Worm (Caenorhabditis elegans) whole organism, L4 larva: ENCODE results near the gene K10D2.5.
A peak's percentile ranks its signal among the peaks of the same experiment; 100 is the strongest.

Source experiments
- F10B5.3 ChIP-seq: sonication (generic microtip); optimal IDR thresholded peaks from 2 replicates; lab custom pipeline; 2016; ENCODE audit warnings: mild to moderate bottlenecking, missing genetic modification characterization, missing compliant biosample characterization
- R02D3.7 ChIP-seq: fragments of 150-350 bp; sonication (generic microtip); optimal IDR thresholded peaks from 3 replicates; lab custom pipeline; 2014; ENCODE audit warnings: missing biosample characterization, missing genetic modification characterization
- T20F7.1 ChIP-seq: fragments of 200-800 bp; sonication (Bioruptor generic); optimal IDR thresholded peaks from 2 replicates; lab custom pipeline; 2018; ENCODE audit warnings: mild to moderate bottlenecking, missing genetic modification characterization, missing compliant biosample characterization
- T26A8.4 ChIP-seq: fragments of 200-800 bp; sonication (Bioruptor generic); IDR thresholded peaks from 2 replicates; pipeline ENCODE4 v1.3.6; 2022; ENCODE audit warnings: missing genetic modification characterization, missing compliant biosample characterization
- ZK546.5 ChIP-seq, 2 experiments: sonication (generic microtip); optimal IDR thresholded peaks; 2 replicates each; lab custom pipeline; 2017; ENCODE audit warnings: missing biosample characterization in 2 of 2, missing genetic modification characterization in 2 of 2
- aha-1 ChIP-seq: fragments of 150-350 bp; peaks from one replicate; lab custom pipeline; 2014; ENCODE audit warnings: missing biosample characterization, missing genetic modification characterization
- aly-2 ChIP-seq: sonication (generic microtip); optimal IDR thresholded peaks from 2 replicates; lab custom pipeline; 2018; ENCODE audit warnings: missing biosample characterization, missing genetic modification characterization
- ceh-28 ChIP-seq: fragments of 150-350 bp; optimal IDR thresholded peaks from 2 replicates; lab custom pipeline; 2014; ENCODE audit warnings: missing biosample characterization, missing genetic modification reagents, missing genetic modification characterization
- ceh-32 ChIP-seq: sonication (generic microtip); optimal IDR thresholded peaks from 2 replicates; lab custom pipeline; 2016; ENCODE audit warnings: mild to moderate bottlenecking, missing genetic modification characterization, missing compliant biosample characterization; ENCODE audit not compliant: poor library complexity
- ceh-82 ChIP-seq: sonication (generic microtip); optimal IDR thresholded peaks from 2 replicates; lab custom pipeline; 2017; ENCODE audit warnings: missing biosample characterization, missing genetic modification characterization
- cey-2 ChIP-seq: sonication (generic microtip); optimal IDR thresholded peaks from 3 replicates; lab custom pipeline; 2017; ENCODE audit warnings: missing genetic modification characterization, mild to moderate bottlenecking, missing compliant biosample characterization, antibody characterized with exemption, borderline replicate concordance; ENCODE audit not compliant: insufficient read depth
- ctbp-1 ChIP-seq: fragments of 200-800 bp; sonication (Bioruptor generic); IDR thresholded peaks from 2 replicates; pipeline ENCODE4 v1.3.6; 2022; ENCODE audit warnings: missing genetic modification reagents, missing genetic modification characterization, missing compliant biosample characterization
- daf-16 ChIP-seq, 3 experiments: sonication (generic microtip); optimal IDR thresholded peaks; 2 replicates each; lab custom pipeline; 2016 to 2017; ENCODE audit warnings: missing genetic modification characterization in 3 of 3, missing genetic modification reagents in 3 of 3, mild to moderate bottlenecking in 2 of 3, missing compliant biosample characterization in 2 of 3, missing biosample characterization in 1 of 3, moderate library complexity in 1 of 3
- dmd-6 ChIP-seq: fragments of 200-800 bp; sonication (Bioruptor generic); IDR thresholded peaks from 2 replicates; pipeline ENCODE4 v1.3.6; 2022; ENCODE audit warnings: missing genetic modification reagents, missing genetic modification characterization, missing compliant biosample characterization
- dmd-8 ChIP-seq: fragments of 200-800 bp; sonication (Bioruptor generic); IDR thresholded peaks from 2 replicates; pipeline ENCODE4 v1.3.6; 2022; ENCODE audit warnings: missing genetic modification characterization, missing compliant biosample characterization
- dmd-9 ChIP-seq: fragments of 200-800 bp; sonication (Bioruptor generic); IDR thresholded peaks from 2 replicates; pipeline ENCODE4 v1.3.6; 2022; ENCODE audit warnings: missing genetic modification reagents, missing genetic modification characterization, missing compliant biosample characterization
- dve-1 ChIP-seq: sonication (generic microtip); optimal IDR thresholded peaks from 2 replicates; lab custom pipeline; 2017; ENCODE audit warnings: antibody characterized with exemption, mild to moderate bottlenecking, missing genetic modification characterization, missing compliant biosample characterization; ENCODE audit not compliant: insufficient read depth
- gei-8 ChIP-seq: fragments of 200-800 bp; sonication (Bioruptor generic); optimal IDR thresholded peaks from 2 replicates; lab custom pipeline; 2018; ENCODE audit warnings: mild to moderate bottlenecking, missing genetic modification characterization, missing compliant biosample characterization
- hif-1 ChIP-seq, 2 experiments: sonication (generic microtip); optimal IDR thresholded peaks; 2 replicates each; lab custom pipeline; 2016 to 2017; ENCODE audit warnings: missing compliant biosample characterization in 2 of 2, missing genetic modification characterization in 2 of 2, missing genetic modification reagents in 2 of 2, missing genotype in 2 of 2, mild to moderate bottlenecking in 1 of 2
- hlh-30 ChIP-seq: sonication (generic microtip); optimal IDR thresholded peaks from 2 replicates; lab custom pipeline; 2017; ENCODE audit warnings: antibody characterized with exemption, mild to moderate bottlenecking, missing genetic modification characterization, missing compliant biosample characterization; ENCODE audit not compliant: insufficient read depth
- jun-1 ChIP-seq: fragments of 150-350 bp; optimal IDR thresholded peaks from 2 replicates; lab custom pipeline; 2014; ENCODE audit warnings: missing biosample characterization, missing genetic modification reagents, missing genetic modification characterization
- lim-7 ChIP-seq: fragments of 200-800 bp; sonication (Bioruptor generic); IDR thresholded peaks from 2 replicates; pipeline ENCODE4 v1.3.6; 2022; ENCODE audit warnings: missing genetic modification characterization, missing compliant biosample characterization
- lin-1 ChIP-seq: fragments of 200-800 bp; sonication (Bioruptor generic); IDR thresholded peaks from 2 replicates; pipeline ENCODE4 v1.3.6; 2022; ENCODE audit warnings: missing genetic modification reagents, missing genetic modification characterization, missing compliant biosample characterization
- lsy-2 ChIP-seq, 2 experiments: fragments of 150-350 bp in 1 of 2; sonication (generic microtip) in 1 of 2; optimal IDR thresholded peaks; 2 replicates each; lab custom pipeline; 2014 to 2017; ENCODE audit warnings: missing biosample characterization in 2 of 2, missing genetic modification characterization in 2 of 2
- madf-5 ChIP-seq, 2 experiments: fragments of 200-800 bp; sonication (Bioruptor generic); IDR thresholded peaks; 2 replicates each; pipeline ENCODE4 v1.3.6; 2022; ENCODE audit warnings: missing compliant biosample characterization in 2 of 2, missing genetic modification characterization in 2 of 2
- madf-9 ChIP-seq: fragments of 200-800 bp; sonication (Bioruptor generic); conservative IDR thresholded peaks from 2 replicates; pipeline ENCODE4 v1.3.6; 2022; ENCODE audit warnings: missing genetic modification reagents, missing genetic modification characterization, missing compliant biosample characterization
- mdl-1 ChIP-seq, 2 experiments: fragments of 150-350 bp in 1 of 2; sonication (generic microtip) in 1 of 2; optimal IDR thresholded peaks; 2 replicates each; lab custom pipeline; 2014 to 2017; ENCODE audit warnings: missing biosample characterization in 2 of 2, missing genetic modification characterization in 2 of 2
- mep-1 ChIP-seq: fragments of 150-350 bp; sonication (generic microtip); optimal IDR thresholded peaks from 3 replicates; lab custom pipeline; 2014; ENCODE audit warnings: missing biosample characterization, missing genetic modification characterization
- nhr-28 ChIP-seq: fragments of 150-350 bp; optimal IDR thresholded peaks from 2 replicates; lab custom pipeline; 2014; ENCODE audit warnings: missing biosample characterization, missing genetic modification characterization
- nhr-41 ChIP-seq: fragments of 200-800 bp; sonication (Bioruptor generic); IDR thresholded peaks from 2 replicates; pipeline ENCODE4 v1.3.6; 2022; ENCODE audit warnings: missing genetic modification reagents, missing genetic modification characterization, missing compliant biosample characterization
- nhr-6 ChIP-seq: fragments of 150-350 bp; optimal IDR thresholded peaks from 2 replicates; lab custom pipeline; 2014; ENCODE audit warnings: missing biosample characterization, missing genetic modification characterization
- nhr-76 ChIP-seq: fragments of 150-350 bp; optimal IDR thresholded peaks from 2 replicates; lab custom pipeline; 2014; ENCODE audit warnings: missing biosample characterization, missing genetic modification characterization
- nhr-77 ChIP-seq: fragments of 150-350 bp; optimal IDR thresholded peaks from 2 replicates; lab custom pipeline; 2014; ENCODE audit warnings: missing biosample characterization, missing genetic modification characterization
- php-3 ChIP-seq: fragments of 200-800 bp; sonication (Bioruptor generic); IDR thresholded peaks from 2 replicates; pipeline ENCODE4 v1.3.6; 2022; ENCODE audit warnings: missing genetic modification reagents, missing genetic modification characterization, missing compliant biosample characterization
- pqm-1 ChIP-seq: sonication (generic microtip); optimal IDR thresholded peaks from 2 replicates; lab custom pipeline; 2017; ENCODE audit warnings: missing biosample characterization, missing genetic modification characterization
- rbr-2 ChIP-seq: sonication (generic microtip); optimal IDR thresholded peaks from 2 replicates; lab custom pipeline; 2016; ENCODE audit warnings: missing genotype, missing genetic modification characterization, missing compliant biosample characterization
- snpc-1.2 ChIP-seq: fragments of 200-800 bp; sonication (Bioruptor generic); IDR thresholded peaks from 2 replicates; pipeline ENCODE4 v1.3.6; 2022; ENCODE audit warnings: missing genetic modification reagents, missing genetic modification characterization, missing compliant biosample characterization
- tra-1 ChIP-seq: fragments of 200-800 bp; sonication (Bioruptor generic); IDR thresholded peaks from 2 replicates; pipeline ENCODE4 v1.3.6; 2022; ENCODE audit warnings: missing genetic modification reagents, missing genetic modification characterization, missing compliant biosample characterization
- unc-130 ChIP-seq: sonication (generic microtip); optimal IDR thresholded peaks from 2 replicates; lab custom pipeline; 2016; ENCODE audit warnings: missing genetic modification reagents, missing genetic modification characterization, missing compliant biosample characterization
- unc-62 ChIP-seq, 3 experiments: fragments of 150-350 bp in 1 of 3; sonication (generic microtip); optimal IDR thresholded peaks in 2 of 3; peaks in 1 of 3; 1 replicate in 1 of 3; 2 replicates in 2 of 3; lab custom pipeline; 2014 to 2017; ENCODE audit warnings: missing biosample characterization in 3 of 3, missing genetic modification characterization in 3 of 3, missing genetic modification reagents in 3 of 3, missing genotype in 1 of 3
- zag-1 ChIP-seq: fragments of 150-350 bp; optimal IDR thresholded peaks from 2 replicates; lab custom pipeline; 2014; ENCODE audit warnings: missing biosample characterization, missing genetic modification characterization
- zip-11 ChIP-seq: fragments of 200-800 bp; sonication (Bioruptor generic); IDR thresholded peaks from 2 replicates; pipeline ENCODE4 v1.3.6; 2022; ENCODE audit warnings: missing genetic modification characterization, missing compliant biosample characterization
- ztf-11 ChIP-seq: fragments of 150-350 bp; optimal IDR thresholded peaks from 2 replicates; lab custom pipeline; 2014; ENCODE audit warnings: missing biosample characterization, missing genetic modification characterization
- ztf-7 ChIP-seq: fragments of 150-350 bp; optimal IDR thresholded peaks from 2 replicates; lab custom pipeline; 2014; ENCODE audit warnings: missing biosample characterization, missing genetic modification characterization

K10D2.5 gene

DNA sequence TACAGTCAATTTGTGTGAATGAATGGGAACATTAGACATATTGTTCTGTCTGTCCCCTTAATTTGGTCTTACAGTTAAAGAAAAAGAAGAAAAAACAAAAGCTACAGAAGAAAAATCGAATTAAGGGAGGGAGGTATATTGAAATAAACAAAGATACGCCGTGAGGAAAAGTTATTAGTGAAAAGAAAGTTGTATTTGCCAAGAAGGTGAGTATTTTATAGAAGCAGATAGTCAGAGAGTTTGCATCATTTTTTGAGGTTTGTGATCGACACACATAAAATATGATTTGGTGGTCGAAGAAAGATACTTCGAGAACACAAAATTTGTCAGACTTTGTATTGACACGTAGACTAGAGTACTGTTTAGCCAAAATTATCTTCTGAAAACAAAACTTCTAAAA, 27.8 kb downstream of the K10D2.5 start:
- no peak for TF ChIP-seq ceh-28
- peak; percentile 8 for TF ChIP-seq mep-1 (tag; lab: Kevin White, UChicago)
- no peak for TF ChIP-seq jun-1 (tag; lab: Kevin White, UChicago)
- no peak for TF ChIP-seq rbr-2 (tag; lab: Kevin White, UChicago)
- TF ChIP-seq nhr-6 (tag; lab: Kevin White, UChicago): no peak
- peak; percentile 75 for TF ChIP-seq pqm-1
- peak in 1 of 2 experiments; percentile 28 for TF ChIP-seq lsy-2 (tag; optimal IDR thresholded peaks at IDR 0.05; lab: Kevin White, UChicago)
- no peak for TF ChIP-seq nhr-76 (tag; lab: Kevin White, UChicago)
- peak in 1 of 2 experiments; percentile 38 for TF ChIP-seq unc-62 (GFP tag; optimal IDR thresholded peaks at IDR 0.05 in 1 of 2; lab: Kevin White, UChicago)
- no peak for TF ChIP-seq unc-62 (tag; optimal IDR thresholded peaks at IDR 0.05; lab: Kevin White, UChicago)
- TF ChIP-seq snpc-1.2 (GFP tag; lab: Robert Waterston, UW): no peak
- TF ChIP-seq zip-11 (GFP tag; lab: Robert Waterston, UW): no peak
- peak; percentile 71 for TF ChIP-seq nhr-77
- TF ChIP-seq dmd-6 (GFP tag; lab: Robert Waterston, UW): peak; percentile 34; the same call in 1 of the 2 replicates
- TF ChIP-seq mdl-1 (tag; optimal IDR thresholded peaks at IDR 0.05; lab: Kevin White, UChicago): no peak
- no peak for TF ChIP-seq daf-16 (GFP tag; optimal IDR thresholded peaks at IDR 0.05; lab: Kevin White, UChicago)
- peak; percentile 13 for TF ChIP-seq daf-16 (tag; optimal IDR thresholded peaks at IDR 0.05; lab: Kevin White, UChicago)
- TF ChIP-seq unc-130 (GFP tag; lab: Kevin White, UChicago): no peak
- TF ChIP-seq ZK546.5 (tag; optimal IDR thresholded peaks at IDR 0.05; lab: Kevin White, UChicago): no peak
- no peak for TF ChIP-seq R02D3.7 (tag; lab: Kevin White, UChicago)
- no peak for TF ChIP-seq ztf-11 (tag; lab: Kevin White, UChicago)
- peak in 1 of 2 experiments; percentile 44 for TF ChIP-seq hif-1 (tag; optimal IDR thresholded peaks at IDR 0.05; lab: Kevin White, UChicago)
- peak; percentile 4 for TF ChIP-seq ztf-7 (tag; lab: Kevin White, UChicago)
- no peak for TF ChIP-seq F10B5.3 (tag; lab: Kevin White, UChicago)
- no peak for TF ChIP-seq dmd-9 (GFP tag; lab: Robert Waterston, UW)
- no peak for TF ChIP-seq madf-5 (GFP tag; IDR thresholded peaks at IDR 0.05; lab: Robert Waterston, UW)
- 0 out of 2 replicates have a peak, but pooled peaks have one; percentile 34 for TF ChIP-seq lim-7 (GFP tag; lab: Robert Waterston, UW)
- peak; percentile 60 for TF ChIP-seq dve-1 (tag; lab: Kevin White, UChicago)
- peak; percentile 96 for TF ChIP-seq nhr-28
- TF ChIP-seq madf-9 (GFP tag; lab: Robert Waterston, UW): no peak
- TF ChIP-seq T20F7.1 (GFP tag; lab: Kevin White, UChicago): peak; percentile 19

DNA sequence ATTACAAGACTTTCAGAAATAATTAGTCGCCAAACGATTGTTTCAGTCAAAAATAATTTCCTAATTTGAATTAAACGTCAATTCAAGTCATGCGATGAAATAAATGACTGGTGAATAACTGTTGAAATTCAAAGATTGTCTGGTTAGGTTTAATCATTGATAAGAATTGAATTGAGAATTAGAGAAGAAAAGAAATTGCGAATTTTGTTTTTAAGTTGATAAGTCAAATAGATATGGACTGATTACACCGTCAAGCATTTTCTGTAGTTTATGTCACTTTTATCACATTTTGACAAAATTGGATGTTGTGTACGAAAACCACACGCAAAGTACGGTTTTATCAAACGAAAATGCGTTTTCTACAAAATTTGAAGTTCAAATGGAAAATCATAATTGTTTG, 28.7 kb downstream of the K10D2.5 start:
- TF ChIP-seq nhr-28 (peak; percentile 99), ztf-7 (tag; lab: Kevin White, UChicago) (peak; percentile 41), php-3 (peak; percentile 59; the same call in 1 of the 2 replicates), cey-2 (tag; lab: Kevin White, UChicago) (peak; percentile 12), T20F7.1 (GFP tag; lab: Kevin White, UChicago) (peak; percentile 58), unc-62 (GFP tag; optimal IDR thresholded peaks at IDR 0.05 in 1 of 2; lab: Kevin White, UChicago) (peak; percentile 15 to 98), unc-62 (tag; optimal IDR thresholded peaks at IDR 0.05; lab: Kevin White, UChicago) (no peak), dmd-8 (GFP tag; lab: Robert Waterston, UW) (no peak), hif-1 (tag; optimal IDR thresholded peaks at IDR 0.05; lab: Kevin White, UChicago) (peak in 1 of 2 experiments; percentile 47), T26A8.4 (GFP tag; lab: Robert Waterston, UW) (0 out of 2 replicates have a peak, but pooled peaks have one; percentile 23), nhr-76 (tag; lab: Kevin White, UChicago) (no peak), nhr-77 (peak; percentile 97), zag-1 (no peak), aly-2 (tag; lab: Kevin White, UChicago) (no peak), daf-16 (GFP tag; optimal IDR thresholded peaks at IDR 0.05; lab: Kevin White, UChicago) (peak in 1 of 2 experiments; percentile 26), daf-16 (tag; optimal IDR thresholded peaks at IDR 0.05; lab: Kevin White, UChicago) (peak; percentile 94), dmd-9 (GFP tag; lab: Robert Waterston, UW) (no peak), nhr-41 (peak; percentile 57; the same call in 1 of the 2 replicates), ctbp-1 (GFP tag; lab: Robert Waterston, UW) (no peak), lsy-2 (tag; optimal IDR thresholded peaks at IDR 0.05; lab: Kevin White, UChicago) (peak in 1 of 2 experiments; percentile 58), ZK546.5 (tag; optimal IDR thresholded peaks at IDR 0.05; lab: Kevin White, UChicago) (no peak), mep-1 (tag; lab: Kevin White, UChicago) (peak; percentile 73), hlh-30 (tag; lab: Kevin White, UChicago) (peak; percentile 62), nhr-6 (tag; lab: Kevin White, UChicago) (no peak), gei-8 (GFP tag; lab: Kevin White, UChicago) (no peak), dve-1 (tag; lab: Kevin White, UChicago) (peak; percentile 97), pqm-1 (peak; percentile 82), lin-1 (GFP tag; lab: Robert Waterston, UW) (peak; percentile 59), ceh-32 (tag; lab: Kevin White, UChicago) (no peak), tra-1 (peak; percentile 88), aha-1 (tag; lab: Kevin White, UChicago) (peak; percentile 86), ceh-82 (no peak), F10B5.3 (tag; lab: Kevin White, UChicago) (no peak)
